Fruit fly (Drosophila melanogaster) whole organism, embryonic: ENCODE data around the gene Ptpmeg2.

Source experiments
- Antp ChIP-seq: fragments of 200-800 bp; sonication (Bioruptor generic); optimal IDR thresholded peaks from 3 replicates; lab custom pipeline; 2016; ENCODE audit warnings: missing biosample characterization, missing genetic modification characterization
- Blimp-1 ChIP-seq: fragments of 200-800 bp; sonication (Bioruptor generic); optimal IDR thresholded peaks from 3 replicates; lab custom pipeline; 2018; ENCODE audit warnings: missing biosample characterization, missing genetic modification characterization, mild to moderate bottlenecking, moderate library complexity, missing genetic modification reagents
- CG11696 ChIP-seq: fragments of 200-800 bp; sonication (Bioruptor generic); IDR thresholded peaks from 2 replicates; pipeline ENCODE4 v1.3.6; 2022; ENCODE audit warnings: missing biosample characterization, missing genetic modification characterization
- CG13624 ChIP-seq: fragments of 200-800 bp; sonication (Bioruptor generic); optimal IDR thresholded peaks from 2 replicates; lab custom pipeline; 2016; ENCODE audit warnings: missing biosample characterization, missing genetic modification characterization
- CG14441 ChIP-seq: fragments of 200-800 bp; sonication (Bioruptor generic); IDR thresholded peaks from 2 replicates; pipeline ENCODE4 v1.3.6; 2022; ENCODE audit warnings: missing biosample characterization, missing genetic modification characterization
- CG15011 ChIP-seq: fragments of 200-800 bp; sonication (Bioruptor generic); optimal IDR thresholded peaks from 3 replicates; lab custom pipeline; 2018; ENCODE audit warnings: missing biosample characterization, mild to moderate bottlenecking, missing genetic modification characterization
- CG1647 ChIP-seq: fragments of 200-800 bp; sonication (Bioruptor generic); optimal IDR thresholded peaks from 3 replicates; lab custom pipeline; 2016; ENCODE audit warnings: missing biosample characterization, missing genetic modification characterization
- CG17829 ChIP-seq: fragments of 200-800 bp; optimal IDR thresholded peaks from 2 replicates; lab custom pipeline; 2019; ENCODE audit warnings: missing biosample characterization, mild to moderate bottlenecking, missing genetic modification characterization, moderate library complexity
- CG18262 ChIP-seq: fragments of 200-800 bp; optimal IDR thresholded peaks from 3 replicates; lab custom pipeline; 2019; ENCODE audit warnings: missing biosample characterization, mild to moderate bottlenecking, missing genetic modification characterization, moderate library complexity
- CG31388 ChIP-seq: fragments of 200-800 bp; sonication (Bioruptor generic); optimal IDR thresholded peaks from 2 replicates; lab custom pipeline; 2016; ENCODE audit warnings: missing biosample characterization, missing genetic modification characterization
- CG32772 ChIP-seq: fragments of 200-800 bp; sonication (Bioruptor generic); IDR thresholded peaks from 2 replicates; pipeline ENCODE4 v1.3.6; 2022; ENCODE audit warnings: missing biosample characterization, missing genetic modification characterization
- CG4854 ChIP-seq: fragments of 200-800 bp; sonication (Bioruptor generic); optimal IDR thresholded peaks from 2 replicates; lab custom pipeline; 2016; ENCODE audit warnings: missing biosample characterization, missing genetic modification characterization, inconsistent platforms
- CG6254 ChIP-seq: fragments of 200-800 bp; sonication (Bioruptor generic); optimal IDR thresholded peaks from 3 replicates; lab custom pipeline; 2017; ENCODE audit warnings: mild to moderate bottlenecking, missing biosample characterization, missing genetic modification reagents, missing genetic modification characterization
- CG6272 ChIP-seq: fragments of 200-800 bp; sonication (Bioruptor generic); IDR thresholded peaks from 2 replicates; pipeline ENCODE4 v1.3.6; 2022; ENCODE audit warnings: missing biosample characterization, missing genetic modification characterization
- CG6683 ChIP-seq: fragments of 200-800 bp; sonication (Bioruptor generic); optimal IDR thresholded peaks from 2 replicates; lab custom pipeline; 2017; ENCODE audit warnings: missing biosample characterization, mild to moderate bottlenecking, missing genetic modification characterization, missing genetic modification reagents
- CG7839 ChIP-seq: fragments of 200-800 bp; sonication (Bioruptor generic); optimal IDR thresholded peaks from 3 replicates; lab custom pipeline; 2018; ENCODE audit warnings: missing biosample characterization, mild to moderate bottlenecking, missing genetic modification characterization, moderate library complexity
- CG8089 ChIP-seq: fragments of 200-800 bp; sonication (Bioruptor generic); optimal IDR thresholded peaks from 3 replicates; lab custom pipeline; 2016; ENCODE audit warnings: missing biosample characterization, missing genetic modification characterization
- CG8281 ChIP-seq: fragments of 200-800 bp; sonication (Bioruptor generic); optimal IDR thresholded peaks from 2 replicates; lab custom pipeline; 2018; ENCODE audit warnings: missing biosample characterization, mild to moderate bottlenecking, missing genetic modification characterization, moderate library complexity
- CG8478 ChIP-seq: fragments of >200 bp; optimal IDR thresholded peaks from 2 replicates; lab custom pipeline; 2018
- Dfd ChIP-seq, 2 experiments: fragments of >200 bp; optimal IDR thresholded peaks; 2 replicates each; lab custom pipeline; 2017; ENCODE audit warnings: missing biosample characterization in 2 of 2, missing genetic modification characterization in 2 of 2
- Oli ChIP-seq: fragments of 200-800 bp; sonication (Bioruptor generic); optimal IDR thresholded peaks from 2 replicates; lab custom pipeline; 2018; ENCODE audit warnings: missing biosample characterization, mild to moderate bottlenecking, missing genetic modification characterization, moderate library complexity
- Opbp ChIP-seq: fragments of 200-800 bp; sonication (Bioruptor generic); IDR thresholded peaks from 3 replicates; pipeline ENCODE4 v1.3.6; 2022; ENCODE audit warnings: missing biosample characterization, missing genetic modification characterization; ENCODE audit not compliant: partially characterized antibody
- Pdp1 ChIP-seq, 2 experiments: fragments of 200-800 bp; sonication (Bioruptor generic); optimal IDR thresholded peaks; 3 replicates each; lab custom pipeline; 2016; ENCODE audit warnings: missing biosample characterization in 2 of 2, missing genetic modification characterization in 2 of 2, mild to moderate bottlenecking in 1 of 2, moderate library complexity in 1 of 2
- Ptx1 ChIP-seq: fragments of 200-800 bp; sonication (Bioruptor generic); IDR thresholded peaks from 2 replicates; pipeline ENCODE4 v1.3.6; 2022; ENCODE audit warnings: missing biosample characterization, missing genetic modification characterization
- Sin3A ChIP-seq: fragments of >200 bp; optimal IDR thresholded peaks from 2 replicates; lab custom pipeline; 2018
- ap ChIP-seq: fragments of 200-800 bp; sonication (Bioruptor generic); IDR thresholded peaks from 2 replicates; pipeline ENCODE4 v1.3.6; 2022; ENCODE audit warnings: missing biosample characterization, missing genetic modification characterization
- chif ChIP-seq, 2 experiments: fragments of 200-800 bp; sonication (Bioruptor generic); optimal IDR thresholded peaks; 3 replicates each; lab custom pipeline; 2016; ENCODE audit warnings: missing biosample characterization in 2 of 2, missing genetic modification characterization in 2 of 2
- croc ChIP-seq: fragments of 200-800 bp; sonication (Bioruptor generic); conservative IDR thresholded peaks from 3 replicates; pipeline ENCODE4 v1.3.6; 2022; ENCODE audit warnings: missing biosample characterization, missing genetic modification characterization
- exex ChIP-seq: fragments of 200-800 bp; sonication (Bioruptor generic); optimal IDR thresholded peaks from 4 replicates; lab custom pipeline; 2018; ENCODE audit warnings: missing biosample characterization, mild to moderate bottlenecking, missing genetic modification characterization, moderate library complexity
- gcm ChIP-seq: fragments of 200-800 bp; sonication (Bioruptor generic); optimal IDR thresholded peaks from 2 replicates; lab custom pipeline; 2019; ENCODE audit warnings: missing biosample characterization, mild to moderate bottlenecking, missing genetic modification characterization, moderate library complexity
- grn ChIP-seq: fragments of 200-800 bp; sonication (Bioruptor generic); optimal IDR thresholded peaks from 3 replicates; lab custom pipeline; 2017; ENCODE audit warnings: missing biosample characterization, missing genetic modification characterization
- ind ChIP-seq: fragments of 200-800 bp; sonication (Bioruptor generic); optimal IDR thresholded peaks from 3 replicates; lab custom pipeline; 2016; ENCODE audit warnings: missing biosample characterization, missing genetic modification characterization
- knrl ChIP-seq: fragments of 200-800 bp; sonication (Bioruptor generic); IDR thresholded peaks from 3 replicates; pipeline ENCODE4 v1.3.6; 2022; ENCODE audit warnings: missing biosample characterization, missing genetic modification characterization; ENCODE audit not compliant: partially characterized antibody
- lola ChIP-seq, 3 experiments: fragments of >200 bp in 2 of 3; fragments of 200-800 bp in 1 of 3; sonication (Bioruptor generic) in 1 of 3; optimal IDR thresholded peaks; 2 replicates each; lab custom pipeline; 2017 to 2019; ENCODE audit warnings: missing biosample characterization in 3 of 3, missing genetic modification characterization in 3 of 3, mild to moderate bottlenecking in 1 of 3, moderate library complexity in 1 of 3
- lov ChIP-seq, 2 experiments: fragments of 200-800 bp in 1 of 2; fragments of >200 bp in 1 of 2; sonication (Bioruptor generic) in 1 of 2; IDR thresholded peaks in 1 of 2; optimal IDR thresholded peaks in 1 of 2; 2 replicates in 1 of 2; 3 replicates in 1 of 2; pipeline versions ENCODE4 v1.3.6 to Lab custom; 2017 to 2022; ENCODE audit warnings: missing biosample characterization in 1 of 2, missing genetic modification characterization in 1 of 2
- mam ChIP-seq: fragments of 200-800 bp; sonication (Bioruptor generic); optimal IDR thresholded peaks from 3 replicates; lab custom pipeline; 2016; ENCODE audit warnings: missing biosample characterization, missing genetic modification characterization
- odd ChIP-seq: fragments of 200-800 bp; sonication (Bioruptor generic); optimal IDR thresholded peaks from 2 replicates; lab custom pipeline; 2017; ENCODE audit warnings: missing biosample characterization, mild to moderate bottlenecking, missing genetic modification characterization
- pfk ChIP-seq: fragments of 200-800 bp; sonication (Bioruptor generic); optimal IDR thresholded peaks from 2 replicates; lab custom pipeline; 2018; ENCODE audit warnings: missing biosample characterization, mild to moderate bottlenecking, missing genetic modification characterization, moderate library complexity
- phol ChIP-seq: fragments of 200-800 bp; sonication (Bioruptor generic); optimal IDR thresholded peaks from 3 replicates; lab custom pipeline; 2018; ENCODE audit warnings: missing biosample characterization, mild to moderate bottlenecking, missing genetic modification characterization, moderate library complexity
- pum ChIP-seq: fragments of 200-800 bp; sonication (Bioruptor generic); optimal IDR thresholded peaks from 2 replicates; lab custom pipeline; 2016; ENCODE audit warnings: missing biosample characterization, missing genetic modification characterization
- row ChIP-seq: fragments of 200-800 bp; sonication (Bioruptor generic); IDR thresholded peaks from 3 replicates; pipeline ENCODE4 v1.3.6; 2022; ENCODE audit warnings: missing biosample characterization, missing genetic modification characterization
- run ChIP-seq: fragments of 200-800 bp; sonication (Bioruptor generic); optimal IDR thresholded peaks from 3 replicates; lab custom pipeline; 2018; ENCODE audit warnings: missing biosample characterization, mild to moderate bottlenecking, missing genetic modification characterization
- sens-2 ChIP-seq: fragments of 200-800 bp; sonication (Bioruptor generic); IDR thresholded peaks from 2 replicates; pipeline ENCODE4 v1.3.6; 2022; ENCODE audit warnings: missing biosample characterization, missing genetic modification characterization
- seq ChIP-seq: fragments of 200-800 bp; sonication (Bioruptor generic); IDR thresholded peaks from 2 replicates; pipeline ENCODE4 v1.3.6; 2022; ENCODE audit warnings: missing biosample characterization, missing genetic modification characterization
- sqz ChIP-seq: fragments of 200-800 bp; sonication (Bioruptor generic); optimal IDR thresholded peaks from 3 replicates; lab custom pipeline; 2018; ENCODE audit warnings: missing biosample characterization, mild to moderate bottlenecking, missing genetic modification characterization
- stc ChIP-seq: fragments of 200-800 bp; sonication (Bioruptor generic); IDR thresholded peaks from 2 replicates; pipeline ENCODE4 v1.3.6; 2022; ENCODE audit warnings: missing biosample characterization, missing genetic modification characterization
- sug ChIP-seq: fragments of 200-800 bp; optimal IDR thresholded peaks from 2 replicates; lab custom pipeline; 2019; ENCODE audit warnings: missing biosample characterization, mild to moderate bottlenecking, missing genetic modification characterization, moderate library complexity
- unpg ChIP-seq: fragments of 200-800 bp; sonication (Bioruptor generic); optimal IDR thresholded peaks from 3 replicates; lab custom pipeline; 2018; ENCODE audit warnings: missing biosample characterization, mild to moderate bottlenecking, missing genetic modification characterization, moderate library complexity
- usp ChIP-seq: fragments of >200 bp; optimal IDR thresholded peaks from 2 replicates; lab custom pipeline; 2017; ENCODE audit warnings: missing biosample characterization, missing genetic modification characterization
- vvl ChIP-seq: fragments of 200-800 bp; sonication (Bioruptor generic); IDR thresholded peaks from 2 replicates; pipeline ENCODE4 v1.3.6; 2022; ENCODE audit warnings: missing biosample characterization, missing genetic modification characterization

Ptpmeg2 gene

dm6 chrX:9640690-9641149 is 18.2 kb downstream of the Ptpmeg2 start (continued):
- TF ChIP-seq CG15011 (GFP tag; lab: Kevin White, UChicago), result peak; percentile 98
- peak; percentile 89 to 93 for TF ChIP-seq chif (GFP tag; optimal IDR thresholded peaks at IDR 0.05; lab: Kevin White, UChicago)
- peak; percentile 90 for TF ChIP-seq Ptx1 (GFP tag; lab: Robert Waterston, UW)
- no peak for TF ChIP-seq knrl (GFP tag; lab: Robert Waterston, UW)
- peak; percentile 97 for TF ChIP-seq row (GFP tag; lab: Robert Waterston, UW)
- peak; percentile 96 for TF ChIP-seq CG4854
- peak in 1 of 3 experiments; percentile 74 for TF ChIP-seq lola (GFP tag; optimal IDR thresholded peaks at IDR 0.05; lab: Kevin White, UChicago)
- TF ChIP-seq CG6683 (GFP tag; lab: Kevin White, UChicago), result peak; percentile 96
- peak; percentile 98 for TF ChIP-seq unpg (GFP tag; lab: Kevin White, UChicago)
- TF ChIP-seq CG8089, result peak; percentile 88
- no peak for TF ChIP-seq usp
- TF ChIP-seq Pdp1 (GFP tag; optimal IDR thresholded peaks at IDR 0.05; lab: Kevin White, UChicago), result peak; percentile 94 to 97
- TF ChIP-seq pum (GFP tag; lab: Kevin White, UChicago), result peak; percentile 89
- TF ChIP-seq CG7839, result peak; percentile 98
- peak; percentile 90 for TF ChIP-seq CG11696
- peak; percentile 96 for TF ChIP-seq seq
- TF ChIP-seq mam (GFP tag; lab: Kevin White, UChicago), result peak; percentile 95
- TF ChIP-seq phol (tag; lab: Kevin White, UChicago), result peak; percentile 94
- peak; percentile 95 for TF ChIP-seq CG1647 (GFP tag; lab: Kevin White, UChicago)
- peak; percentile 98 for TF ChIP-seq vvl (GFP tag; lab: Robert Waterston, UW)
- TF ChIP-seq Antp (GFP tag; lab: Kevin White, UChicago), result peak; percentile 90
- peak; percentile 96 for TF ChIP-seq stc
- TF ChIP-seq Opbp (GFP tag; lab: Robert Waterston, UW), result no peak
- TF ChIP-seq CG18262 (tag; lab: Kevin White, UChicago), result peak; percentile 95
- peak; percentile 93 for TF ChIP-seq exex
- TF ChIP-seq run (tag; lab: Kevin White, UChicago), result peak; percentile 96
- TF ChIP-seq CG17829 (tag; lab: Kevin White, UChicago), result peak; percentile 97
- TF ChIP-seq Sin3A (lab: Kevin White, UChicago), result no peak
- TF ChIP-seq CG8478 (lab: Kevin White, UChicago), result no peak
- peak; percentile 74 for TF ChIP-seq CG6272
- peak; percentile 97 for TF ChIP-seq gcm (GFP tag; lab: Kevin White, UChicago)
- TF ChIP-seq sqz, result peak; percentile 89
- peak; percentile 97 for TF ChIP-seq CG13624
- TF ChIP-seq sens-2 (GFP tag; lab: Robert Waterston, UW), result peak; percentile 93
- TF ChIP-seq ind (GFP tag; lab: Kevin White, UChicago), result peak; percentile 95
- TF ChIP-seq Blimp-1 (GFP tag; lab: Kevin White, UChicago), result peak; percentile 99
- TF ChIP-seq CG8281 (tag; lab: Kevin White, UChicago), result peak; percentile 89
- TF ChIP-seq croc (GFP tag; lab: Robert Waterston, UW), result peak; percentile 63; the same call in 2 of the 3 replicates
- TF ChIP-seq grn, result peak; percentile 45
- peak; percentile 98 for TF ChIP-seq odd (GFP tag; lab: Kevin White, UChicago)
- TF ChIP-seq CG6254, result peak; percentile 92
- peak; percentile 98 for TF ChIP-seq sug (tag; lab: Kevin White, UChicago)
- peak; percentile 94 for TF ChIP-seq CG14441 (GFP tag; lab: Robert Waterston, UW)
- TF ChIP-seq Dfd (GFP tag; optimal IDR thresholded peaks at IDR 0.05; lab: Kevin White, UChicago), result no peak
- no peak for TF ChIP-seq lov (optimal IDR thresholded peaks at IDR 0.05; lab: Kevin White, UChicago)
- peak; percentile 76; the same call in 2 of the 3 replicates for TF ChIP-seq lov (GFP tag; IDR thresholded peaks at IDR 0.05; lab: Robert Waterston, UW)
- TF ChIP-seq CG31388 (GFP tag; lab: Kevin White, UChicago), result peak; percentile 81
- peak; percentile 95 for TF ChIP-seq Oli
- TF ChIP-seq CG32772 (GFP tag; lab: Robert Waterston, UW), result peak; percentile 81
- TF ChIP-seq ap (GFP tag; lab: Robert Waterston, UW), result peak; percentile 92
- peak; percentile 76 for TF ChIP-seq pfk
